Worm (Caenorhabditis elegans) whole organism, L4 larva: ENCODE measurements around the gene Y43F8B.3.

Experiments used
- D1046.2 ChIP-seq: fragments of 200-800 bp; sonication (Bioruptor generic); IDR thresholded peaks from 2 replicates; pipeline ENCODE4 v1.3.6; 2022; ENCODE audit warnings: missing genetic modification characterization, missing compliant biosample characterization
- F37D6.2 ChIP-seq: sonication (generic microtip); optimal IDR thresholded peaks from 2 replicates; lab custom pipeline; 2016; ENCODE audit warnings: mild to moderate bottlenecking, missing genetic modification characterization, missing compliant biosample characterization
- F44E2.7 ChIP-seq: fragments of 200-800 bp; sonication (Bioruptor generic); IDR thresholded peaks from 2 replicates; pipeline ENCODE4 v2.1.2; 2022; ENCODE audit warnings: missing genetic modification characterization, missing compliant biosample characterization
- F49E8.2 ChIP-seq: sonication (generic microtip); optimal IDR thresholded peaks from 2 replicates; lab custom pipeline; 2016; ENCODE audit warnings: missing compliant biosample characterization, mild to moderate bottlenecking, missing genetic modification characterization, borderline replicate concordance
- Y48G9A.11 ChIP-seq: fragments of 200-800 bp; sonication (Bioruptor generic); IDR thresholded peaks from 2 replicates; pipeline ENCODE4 v1.3.6; 2022; ENCODE audit warnings: missing genetic modification reagents, missing genetic modification characterization, missing compliant biosample characterization
- Y5F2A.4 ChIP-seq: fragments of 200-800 bp; sonication (Bioruptor generic); optimal IDR thresholded peaks from 2 replicates; lab custom pipeline; 2018; ENCODE audit warnings: mild to moderate bottlenecking, missing genetic modification characterization, missing compliant biosample characterization
- ZK546.5 ChIP-seq, 2 experiments: sonication (generic microtip); optimal IDR thresholded peaks; 2 replicates each; lab custom pipeline; 2017; ENCODE audit warnings: missing biosample characterization in 2 of 2, missing genetic modification characterization in 2 of 2
- aha-1 ChIP-seq: fragments of 150-350 bp; peaks from one replicate; lab custom pipeline; 2014; ENCODE audit warnings: missing biosample characterization, missing genetic modification characterization
- aly-2 ChIP-seq: sonication (generic microtip); optimal IDR thresholded peaks from 2 replicates; lab custom pipeline; 2018; ENCODE audit warnings: missing biosample characterization, missing genetic modification characterization
- arid-1 ChIP-seq: fragments of 200-800 bp; sonication (Bioruptor generic); conservative IDR thresholded peaks from 2 replicates; pipeline ENCODE4 v1.3.6; 2022; ENCODE audit warnings: missing genetic modification reagents, missing genetic modification characterization, missing compliant biosample characterization
- ceh-20 ChIP-seq: fragments of 200-800 bp; sonication (Bioruptor generic); IDR thresholded peaks from 2 replicates; pipeline ENCODE4 v1.3.6; 2022; ENCODE audit warnings: missing genetic modification reagents, missing genetic modification characterization, missing compliant biosample characterization
- ceh-28 ChIP-seq: fragments of 150-350 bp; optimal IDR thresholded peaks from 2 replicates; lab custom pipeline; 2014; ENCODE audit warnings: missing biosample characterization, missing genetic modification reagents, missing genetic modification characterization
- ceh-32 ChIP-seq: sonication (generic microtip); optimal IDR thresholded peaks from 2 replicates; lab custom pipeline; 2016; ENCODE audit warnings: mild to moderate bottlenecking, missing genetic modification characterization, missing compliant biosample characterization; ENCODE audit not compliant: poor library complexity
- ceh-82 ChIP-seq: sonication (generic microtip); optimal IDR thresholded peaks from 2 replicates; lab custom pipeline; 2017; ENCODE audit warnings: missing biosample characterization, missing genetic modification characterization
- daf-8 ChIP-seq: fragments of 200-800 bp; sonication (Bioruptor generic); IDR thresholded peaks from 2 replicates; pipeline ENCODE4 v1.3.6; 2022; ENCODE audit warnings: missing genetic modification characterization, missing compliant biosample characterization
- dmd-6 ChIP-seq: fragments of 200-800 bp; sonication (Bioruptor generic); IDR thresholded peaks from 2 replicates; pipeline ENCODE4 v1.3.6; 2022; ENCODE audit warnings: missing genetic modification reagents, missing genetic modification characterization, missing compliant biosample characterization
- dmd-9 ChIP-seq: fragments of 200-800 bp; sonication (Bioruptor generic); IDR thresholded peaks from 2 replicates; pipeline ENCODE4 v1.3.6; 2022; ENCODE audit warnings: missing genetic modification reagents, missing genetic modification characterization, missing compliant biosample characterization
- egl-43 ChIP-seq: fragments of 200-800 bp; sonication (Bioruptor generic); IDR thresholded peaks from 2 replicates; pipeline ENCODE4 v1.3.6; 2022; ENCODE audit warnings: missing genetic modification reagents, missing genetic modification characterization, missing compliant biosample characterization
- gei-8 ChIP-seq: fragments of 200-800 bp; sonication (Bioruptor generic); optimal IDR thresholded peaks from 2 replicates; lab custom pipeline; 2018; ENCODE audit warnings: mild to moderate bottlenecking, missing genetic modification characterization, missing compliant biosample characterization
- hif-1 ChIP-seq, 2 experiments: sonication (generic microtip); optimal IDR thresholded peaks; 2 replicates each; lab custom pipeline; 2016 to 2017; ENCODE audit warnings: missing compliant biosample characterization in 2 of 2, missing genetic modification characterization in 2 of 2, missing genetic modification reagents in 2 of 2, missing genotype in 2 of 2, mild to moderate bottlenecking in 1 of 2
- hlh-11 ChIP-seq: fragments of 200-800 bp; sonication (Bioruptor generic); optimal IDR thresholded peaks from 2 replicates; lab custom pipeline; 2018; ENCODE audit warnings: mild to moderate bottlenecking, missing genetic modification characterization, missing compliant biosample characterization
- hmg-1.1 ChIP-seq: fragments of 200-800 bp; sonication (Bioruptor generic); IDR thresholded peaks from 2 replicates; pipeline ENCODE4 v1.3.6; 2022; ENCODE audit warnings: missing genetic modification reagents, missing genetic modification characterization, missing compliant biosample characterization
- jun-1 ChIP-seq: fragments of 150-350 bp; optimal IDR thresholded peaks from 2 replicates; lab custom pipeline; 2014; ENCODE audit warnings: missing biosample characterization, missing genetic modification reagents, missing genetic modification characterization
- lin-1 ChIP-seq: fragments of 200-800 bp; sonication (Bioruptor generic); IDR thresholded peaks from 2 replicates; pipeline ENCODE4 v1.3.6; 2022; ENCODE audit warnings: missing genetic modification reagents, missing genetic modification characterization, missing compliant biosample characterization
- lin-29 ChIP-seq: fragments of 200-800 bp; sonication (Bioruptor generic); IDR thresholded peaks from 2 replicates; pipeline ENCODE4 v1.3.6; 2022; ENCODE audit warnings: missing genetic modification reagents, missing genetic modification characterization, missing compliant biosample characterization
- lsy-2 ChIP-seq, 2 experiments: fragments of 150-350 bp in 1 of 2; sonication (generic microtip) in 1 of 2; optimal IDR thresholded peaks; 2 replicates each; lab custom pipeline; 2014 to 2017; ENCODE audit warnings: missing biosample characterization in 2 of 2, missing genetic modification characterization in 2 of 2
- madf-9 ChIP-seq: fragments of 200-800 bp; sonication (Bioruptor generic); conservative IDR thresholded peaks from 2 replicates; pipeline ENCODE4 v1.3.6; 2022; ENCODE audit warnings: missing genetic modification reagents, missing genetic modification characterization, missing compliant biosample characterization
- mdt-29 ChIP-seq: fragments of 200-800 bp; sonication (Bioruptor generic); IDR thresholded peaks from 2 replicates; pipeline ENCODE4 v1.3.6; 2022; ENCODE audit warnings: missing genetic modification reagents, missing genetic modification characterization, missing compliant biosample characterization
- mep-1 ChIP-seq: fragments of 150-350 bp; sonication (generic microtip); optimal IDR thresholded peaks from 3 replicates; lab custom pipeline; 2014; ENCODE audit warnings: missing biosample characterization, missing genetic modification characterization
- mes-2 ChIP-seq: sonication (generic microtip); optimal IDR thresholded peaks from 2 replicates; lab custom pipeline; 2016; ENCODE audit warnings: missing genotype, mild to moderate bottlenecking, missing genetic modification characterization, missing compliant biosample characterization; ENCODE audit not compliant: poor library complexity, severe bottlenecking
- mxl-3 ChIP-seq: fragments of 200-800 bp; sonication (Bioruptor generic); optimal IDR thresholded peaks from 2 replicates; lab custom pipeline; 2018; ENCODE audit warnings: mild to moderate bottlenecking, missing genetic modification characterization, missing compliant biosample characterization
- nhr-10 ChIP-seq: fragments of 150-350 bp; optimal IDR thresholded peaks from 2 replicates; lab custom pipeline; 2014; ENCODE audit warnings: missing biosample characterization, missing genetic modification characterization
- nhr-11 ChIP-seq: fragments of 150-350 bp; optimal IDR thresholded peaks from 2 replicates; lab custom pipeline; 2014; ENCODE audit warnings: missing biosample characterization, missing genetic modification characterization
- nhr-25 ChIP-seq: sonication (generic microtip); optimal IDR thresholded peaks from 2 replicates; lab custom pipeline; 2017; ENCODE audit warnings: missing genetic modification characterization, mild to moderate bottlenecking, missing compliant biosample characterization, antibody characterized with exemption, moderate library complexity, borderline replicate concordance; ENCODE audit not compliant: insufficient read depth
- nhr-41 ChIP-seq: fragments of 200-800 bp; sonication (Bioruptor generic); IDR thresholded peaks from 2 replicates; pipeline ENCODE4 v1.3.6; 2022; ENCODE audit warnings: missing genetic modification reagents, missing genetic modification characterization, missing compliant biosample characterization
- nhr-42 ChIP-seq: fragments of 200-800 bp; sonication (Bioruptor generic); IDR thresholded peaks from 2 replicates; pipeline ENCODE4 v1.3.6; 2022; ENCODE audit warnings: missing genetic modification characterization, missing compliant biosample characterization
- nhr-48 ChIP-seq: sonication (generic microtip); optimal IDR thresholded peaks from 2 replicates; lab custom pipeline; 2016; ENCODE audit warnings: mild to moderate bottlenecking, missing genetic modification characterization, missing compliant biosample characterization
- nhr-76 ChIP-seq: fragments of 150-350 bp; optimal IDR thresholded peaks from 2 replicates; lab custom pipeline; 2014; ENCODE audit warnings: missing biosample characterization, missing genetic modification characterization
- pha-4 ChIP-seq, 2 experiments: fragments of 150-350 bp in 1 of 2; fragments of 200-800 bp in 1 of 2; sonication (Bioruptor generic) in 1 of 2; IDR thresholded peaks in 1 of 2; optimal IDR thresholded peaks in 1 of 2; 2 replicates each; pipeline versions ENCODE4 v1.3.6 to Lab custom; 2014 to 2022; ENCODE audit warnings: missing genetic modification characterization in 2 of 2, missing genetic modification reagents in 2 of 2, missing biosample characterization in 1 of 2, missing compliant biosample characterization in 1 of 2
- rbr-2 ChIP-seq: sonication (generic microtip); optimal IDR thresholded peaks from 2 replicates; lab custom pipeline; 2016; ENCODE audit warnings: missing genotype, missing genetic modification characterization, missing compliant biosample characterization
- saeg-2 ChIP-seq: fragments of 200-800 bp; sonication (Bioruptor generic); IDR thresholded peaks from 2 replicates; pipeline ENCODE4 v1.3.6; 2022; ENCODE audit warnings: missing genetic modification reagents, missing genetic modification characterization, missing compliant biosample characterization
- set-16 ChIP-seq: fragments of 200-800 bp; sonication (Bioruptor generic); IDR thresholded peaks from 2 replicates; pipeline ENCODE4 v1.3.6; 2022; ENCODE audit warnings: missing genetic modification reagents, missing genetic modification characterization, missing compliant biosample characterization
- spr-1 ChIP-seq: sonication (generic microtip); optimal IDR thresholded peaks from 2 replicates; lab custom pipeline; 2016; ENCODE audit warnings: mild to moderate bottlenecking, missing genetic modification characterization, missing compliant biosample characterization
- tag-97 ChIP-seq: fragments of 200-800 bp; sonication (Bioruptor generic); IDR thresholded peaks from 2 replicates; pipeline ENCODE4 v1.3.6; 2022; ENCODE audit warnings: missing genetic modification characterization, missing compliant biosample characterization
- unc-130 ChIP-seq: sonication (generic microtip); optimal IDR thresholded peaks from 2 replicates; lab custom pipeline; 2016; ENCODE audit warnings: missing genetic modification reagents, missing genetic modification characterization, missing compliant biosample characterization
- zag-1 ChIP-seq: fragments of 150-350 bp; optimal IDR thresholded peaks from 2 replicates; lab custom pipeline; 2014; ENCODE audit warnings: missing biosample characterization, missing genetic modification characterization
- zfp-2 ChIP-seq: sonication (generic microtip); optimal IDR thresholded peaks from 2 replicates; lab custom pipeline; 2016; ENCODE audit warnings: mild to moderate bottlenecking, missing genetic modification characterization, missing compliant biosample characterization
- zfp-3 ChIP-seq: fragments of 200-800 bp; sonication (Bioruptor generic); conservative IDR thresholded peaks from 2 replicates; pipeline ENCODE4 v1.3.6; 2022; ENCODE audit warnings: missing genetic modification reagents, missing genetic modification characterization, missing compliant biosample characterization
- zip-2 ChIP-seq: fragments of 150-350 bp; optimal IDR thresholded peaks from 2 replicates; lab custom pipeline; 2014; ENCODE audit warnings: missing biosample characterization, missing genetic modification characterization

The Y43F8B.3 gene

DNA sequence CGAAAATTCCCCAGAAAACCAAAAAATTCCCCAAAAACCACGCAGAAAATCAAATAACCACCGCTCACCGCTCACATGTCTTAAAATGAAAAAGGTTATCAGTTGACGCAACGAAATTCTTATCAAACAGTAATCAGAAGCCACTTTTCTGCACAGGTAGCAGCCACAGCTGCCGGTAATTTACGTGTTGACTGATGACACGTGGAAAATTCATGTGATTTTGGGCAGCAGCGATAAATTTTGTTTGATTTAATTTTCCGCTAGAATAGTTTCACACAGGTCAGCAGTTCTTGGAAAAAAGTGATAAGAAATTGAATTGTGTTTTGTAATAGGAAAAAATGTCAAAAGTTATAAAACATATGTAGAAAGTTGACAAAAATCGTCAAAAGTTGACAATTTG lies 24.7 kb downstream of the Y43F8B.3 start (continued):
- TF ChIP-seq dmd-9 (GFP tag; lab: Robert Waterston, UW) (no peak), nhr-10 (tag; lab: Kevin White, UChicago) (no peak), saeg-2 (GFP tag; lab: Robert Waterston, UW) (peak; percentile 79), D1046.2 (no peak), rbr-2 (tag; lab: Kevin White, UChicago) (no peak), ceh-82 (no peak), egl-43 (GFP tag; lab: Robert Waterston, UW) (no peak), jun-1 (no peak), ceh-28 (tag; lab: Kevin White, UChicago) (no peak), zag-1 (no peak), aly-2 (tag; lab: Kevin White, UChicago) (no peak), daf-8 (GFP tag; lab: Robert Waterston, UW) (no peak), nhr-41 (peak; percentile 75; the same call in 1 of the 2 replicates), set-16 (no peak), hlh-11 (tag; lab: Kevin White, UChicago) (peak; percentile 98), unc-130 (GFP tag; lab: Kevin White, UChicago) (no peak), arid-1 (GFP tag; lab: Robert Waterston, UW) (no peak), zip-2 (tag; lab: Kevin White, UChicago) (no peak)
- TF ChIP-seq, all 104 proteins: peak for 33

DNA sequence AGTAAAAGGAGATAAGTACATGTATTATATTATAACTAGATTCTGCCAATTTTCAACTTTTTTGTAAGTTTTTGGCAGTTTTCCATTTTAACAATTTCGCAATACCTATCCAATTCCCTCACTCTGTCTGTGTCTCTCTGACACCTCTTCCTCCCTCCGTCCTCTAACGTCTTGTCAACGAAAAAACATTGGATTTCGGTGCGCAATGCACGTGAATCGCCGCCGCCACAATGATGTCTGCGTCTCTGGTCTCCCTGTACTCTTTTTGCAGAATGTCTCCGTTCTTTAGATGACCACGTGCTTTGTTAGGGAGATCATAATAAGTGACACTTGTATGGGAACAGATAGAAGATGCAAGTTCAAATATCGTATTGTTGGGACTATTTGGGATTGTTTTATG lies 26.3 kb downstream of the Y43F8B.3 start:
- TF ChIP-seq lin-1 (peak; percentile 85), D1046.2 (peak; percentile 37; the same call in 1 of the 2 replicates), tag-97 (no peak), nhr-48 (tag; lab: Kevin White, UChicago) (peak; percentile 99), hif-1 (tag; optimal IDR thresholded peaks at IDR 0.05; lab: Kevin White, UChicago) (peak; percentile 3 to 89), nhr-42 (peak; percentile 82), gei-8 (peak; percentile 97), pha-4 (GFP tag; IDR thresholded peaks at IDR 0.05; lab: Robert Waterston, UW) (peak; percentile 80), pha-4 (tag; optimal IDR thresholded peaks at IDR 0.05; lab: Kevin White, UChicago) (peak; percentile 76), aly-2 (tag; lab: Kevin White, UChicago) (no peak), nhr-76 (tag; lab: Kevin White, UChicago) (no peak), Y48G9A.11 (GFP tag; lab: Robert Waterston, UW) (no peak), dmd-6 (GFP tag; lab: Robert Waterston, UW) (peak; percentile 99), zip-2 (tag; lab: Kevin White, UChicago) (peak; percentile 51), ZK546.5 (tag; optimal IDR thresholded peaks at IDR 0.05; lab: Kevin White, UChicago) (no peak), rbr-2 (tag; lab: Kevin White, UChicago) (peak; percentile 85), aha-1 (tag; lab: Kevin White, UChicago) (peak; percentile 99), zfp-3 (no peak), F44E2.7 (GFP tag; lab: Robert Waterston, UW) (no peak), F37D6.2 (tag; lab: Kevin White, UChicago) (peak; percentile 71), mdt-29 (GFP tag; lab: Robert Waterston, UW) (peak; percentile 84), nhr-11 (tag; lab: Kevin White, UChicago) (peak; percentile 97), F49E8.2 (no peak), nhr-10 (tag; lab: Kevin White, UChicago) (peak; percentile 47), nhr-25 (tag; lab: Kevin White, UChicago) (peak; percentile 95), lin-29 (GFP tag; lab: Robert Waterston, UW) (peak; percentile 79), Y5F2A.4 (GFP tag; lab: Kevin White, UChicago) (no peak), ceh-32 (tag; lab: Kevin White, UChicago) (no peak), ceh-20 (GFP tag; lab: Robert Waterston, UW) (peak; percentile 96), zfp-2 (peak; percentile 20), mxl-3 (GFP tag; lab: Kevin White, UChicago) (peak; percentile 97), hmg-1.1 (GFP tag; lab: Robert Waterston, UW) (peak; percentile 86), spr-1 (tag; lab: Kevin White, UChicago) (peak; percentile 75), mes-2 (peak; percentile 63), mep-1 (tag; lab: Kevin White, UChicago) (peak; percentile 94), lsy-2 (tag; optimal IDR thresholded peaks at IDR 0.05; lab: Kevin White, UChicago) (peak; percentile 76 to 90), hlh-11 (tag; lab: Kevin White, UChicago) (peak; percentile 98), madf-9 (GFP tag; lab: Robert Waterston, UW) (peak; percentile 73)
